Worm (Caenorhabditis elegans) whole organism, L3 larva: ENCODE data around the gene lys-5.

ENCODE experiments used
- ama-1 ChIP-seq: fragments of 150-350 bp; optimal IDR thresholded peaks from 2 replicates; lab custom pipeline; 2018
- ceh-82 ChIP-seq: fragments of 150-350 bp; optimal IDR thresholded peaks from 2 replicates; lab custom pipeline; 2014; ENCODE audit warnings: missing biosample characterization, missing genetic modification characterization
- egl-27 ChIP-seq: sonication (generic microtip); optimal IDR thresholded peaks from 4 replicates; lab custom pipeline; 2017; ENCODE audit warnings: missing biosample characterization, missing genetic modification reagents, missing genetic modification characterization
- egl-5 ChIP-seq: fragments of 150-350 bp; optimal IDR thresholded peaks from 2 replicates; lab custom pipeline; 2017; ENCODE audit warnings: missing biosample characterization, missing genetic modification reagents, missing genetic modification characterization, inconsistent platforms
- elt-2 ChIP-seq: sonication (generic microtip); optimal IDR thresholded peaks from 2 replicates; lab custom pipeline; 2016; ENCODE audit warnings: missing genetic modification reagents, mild to moderate bottlenecking, missing genetic modification characterization, missing compliant biosample characterization
- elt-3 ChIP-seq, 3 experiments: fragments of 150-350 bp in 1 of 3; sonication (generic microtip) in 2 of 3; optimal IDR thresholded peaks; 2 replicates in 2 of 3; 4 replicates in 1 of 3; lab custom pipeline; 2014 to 2017; ENCODE audit warnings: missing biosample characterization in 3 of 3, missing genetic modification characterization in 3 of 3
- eor-1 ChIP-seq, 2 experiments: fragments of 150-350 bp; optimal IDR thresholded peaks; 2 replicates each; lab custom pipeline; 2014 to 2018; ENCODE audit warnings: missing biosample characterization in 2 of 2, missing genetic modification characterization in 2 of 2
- fkh-2 ChIP-seq: fragments of 150-350 bp; optimal IDR thresholded peaks from 2 replicates; lab custom pipeline; 2014; ENCODE audit warnings: missing biosample characterization, missing genetic modification reagents, missing genetic modification characterization
- fos-1 ChIP-seq: fragments of 150-350 bp; optimal IDR thresholded peaks from 2 replicates; lab custom pipeline; 2014; ENCODE audit warnings: missing biosample characterization, missing genetic modification characterization
- hmg-11 ChIP-seq: sonication (generic microtip); optimal IDR thresholded peaks from 2 replicates; lab custom pipeline; 2016; ENCODE audit warnings: missing genetic modification characterization, missing compliant biosample characterization
- jun-1 ChIP-seq: fragments of 150-350 bp; optimal IDR thresholded peaks from 2 replicates; lab custom pipeline; 2014; ENCODE audit warnings: missing biosample characterization, missing genetic modification reagents, missing genetic modification characterization
- lin-15B ChIP-seq: fragments of 150-350 bp; optimal IDR thresholded peaks from 2 replicates; lab custom pipeline; 2014; ENCODE audit warnings: missing biosample characterization, missing genetic modification characterization
- lin-39 ChIP-seq: fragments of 150-350 bp; optimal IDR thresholded peaks from 2 replicates; lab custom pipeline; 2018; ENCODE audit warnings: missing biosample characterization, missing genetic modification reagents, missing genetic modification characterization
- mdl-1 ChIP-seq: fragments of 150-350 bp; optimal IDR thresholded peaks from 2 replicates; lab custom pipeline; 2014; ENCODE audit warnings: missing biosample characterization, missing genetic modification characterization
- mml-1 ChIP-seq: fragments of 150-350 bp; sonication (generic microtip); optimal IDR thresholded peaks from 3 replicates; lab custom pipeline; 2014; ENCODE audit warnings: missing biosample characterization, missing genetic modification characterization
- nfya-1 ChIP-seq: sonication (generic microtip); optimal IDR thresholded peaks from 2 replicates; lab custom pipeline; 2017; ENCODE audit warnings: missing genetic modification characterization, mild to moderate bottlenecking, missing compliant biosample characterization, antibody characterized with exemption, moderate library complexity; ENCODE audit not compliant: insufficient read depth
- nhr-11 ChIP-seq: fragments of 150-350 bp; optimal IDR thresholded peaks from 2 replicates; lab custom pipeline; 2014; ENCODE audit warnings: missing biosample characterization, missing genetic modification characterization
- nhr-12 ChIP-seq: fragments of 150-350 bp; optimal IDR thresholded peaks from 2 replicates; lab custom pipeline; 2014; ENCODE audit warnings: missing biosample characterization, missing genetic modification characterization
- nhr-237 ChIP-seq: fragments of 150-350 bp; optimal IDR thresholded peaks from 2 replicates; lab custom pipeline; 2014; ENCODE audit warnings: missing biosample characterization, missing genetic modification characterization
- nhr-43 ChIP-seq: sonication (generic microtip); optimal IDR thresholded peaks from 2 replicates; lab custom pipeline; 2016; ENCODE audit warnings: mild to moderate bottlenecking, missing genetic modification characterization, missing compliant biosample characterization; ENCODE audit not compliant: poor library complexity, severe bottlenecking
- nhr-76 ChIP-seq: fragments of 150-350 bp; sonication (generic microtip); optimal IDR thresholded peaks from 5 replicates; lab custom pipeline; 2014; ENCODE audit warnings: missing biosample characterization, missing genetic modification characterization
- pha-4 ChIP-seq: fragments of 150-350 bp; optimal IDR thresholded peaks from 2 replicates; lab custom pipeline; 2014; ENCODE audit warnings: missing biosample characterization, missing genetic modification reagents, missing genetic modification characterization
- pqm-1 ChIP-seq: fragments of 150-350 bp; optimal IDR thresholded peaks from 2 replicates; lab custom pipeline; 2017; ENCODE audit warnings: missing biosample characterization, missing genetic modification characterization, inconsistent platforms
- snpc-4 ChIP-seq: fragments of 150-350 bp; optimal IDR thresholded peaks from 2 replicates; lab custom pipeline; 2014; ENCODE audit warnings: missing biosample characterization, missing genetic modification characterization
- tbx-2 ChIP-seq: sonication (generic microtip); optimal IDR thresholded peaks from 2 replicates; lab custom pipeline; 2016; ENCODE audit warnings: mild to moderate bottlenecking, missing genetic modification characterization, missing compliant biosample characterization
- unc-39 ChIP-seq: sonication (generic microtip); optimal IDR thresholded peaks from 4 replicates; lab custom pipeline; 2017; ENCODE audit warnings: missing biosample characterization, missing genetic modification characterization
- unc-62 ChIP-seq: fragments of 150-350 bp; sonication (generic microtip); optimal IDR thresholded peaks from 4 replicates; lab custom pipeline; 2014; ENCODE audit warnings: missing biosample characterization, missing genetic modification reagents, missing genetic modification characterization
- zag-1 ChIP-seq: fragments of 150-350 bp; optimal IDR thresholded peaks from 2 replicates; lab custom pipeline; 2014; ENCODE audit warnings: missing biosample characterization, missing genetic modification characterization
- ztf-11 ChIP-seq: fragments of 150-350 bp; optimal IDR thresholded peaks from 2 replicates; lab custom pipeline; 2014; ENCODE audit warnings: missing biosample characterization, missing genetic modification characterization
- ztf-4 ChIP-seq: fragments of 150-350 bp; optimal IDR thresholded peaks from 2 replicates; lab custom pipeline; 2014; ENCODE audit warnings: missing biosample characterization, missing genetic modification characterization

The lys-5 gene

DNA sequence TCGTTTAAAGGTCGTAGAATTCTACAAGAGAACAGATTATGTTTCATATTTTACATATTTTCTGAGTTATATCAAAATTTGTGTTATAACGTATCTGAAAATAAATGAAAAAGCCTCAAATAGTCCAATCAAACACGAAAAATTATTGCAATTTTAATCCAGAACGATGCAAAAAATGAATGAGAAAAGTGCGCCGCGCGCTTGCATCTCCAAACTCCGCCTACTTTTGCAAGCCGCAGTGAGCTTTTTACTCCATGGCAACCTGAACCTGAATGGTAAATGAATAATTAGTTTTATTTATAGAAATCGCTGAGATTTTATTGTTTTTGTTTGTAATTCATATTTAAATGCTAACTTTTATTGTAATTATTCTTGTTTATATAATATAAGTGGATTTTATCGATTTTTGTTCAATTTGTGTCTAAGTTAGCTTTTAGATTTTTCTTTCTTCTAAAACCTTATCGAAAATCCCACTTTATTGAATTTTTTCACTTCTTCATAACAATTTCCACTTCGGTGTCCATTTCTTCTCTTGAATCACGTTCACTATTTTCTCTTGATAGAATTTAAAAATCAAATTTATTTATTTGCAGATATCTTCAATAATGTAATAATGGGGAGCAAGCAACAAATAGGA, 30.9 kb upstream of the lys-5 start, which contains the start of gene ZK809.5:
ZK809.5 (plus strand) TSS at position 587 of the 637 bp plus-strand sequence.
- TF ChIP-seq nfya-1 (peak; percentile 20), nhr-12 (no peak), hmg-11 (tag; lab: Kevin White, UChicago) (peak; percentile 34)

ce11 chrIV:11655370-11655769, 30.0 kb upstream of the lys-5 start, which contains the start of gene ent-1:
Gene ent-1, minus strand, starts transcription at chrIV:11655470.
- TF ChIP-seq nhr-237 (no peak), mdl-1 (tag; lab: Kevin White, UChicago) (no peak), nhr-11 (tag; lab: Kevin White, UChicago) (no peak), lin-15B (no peak), nhr-43 (tag; lab: Kevin White, UChicago) (no peak), ztf-4 (no peak)

DNA sequence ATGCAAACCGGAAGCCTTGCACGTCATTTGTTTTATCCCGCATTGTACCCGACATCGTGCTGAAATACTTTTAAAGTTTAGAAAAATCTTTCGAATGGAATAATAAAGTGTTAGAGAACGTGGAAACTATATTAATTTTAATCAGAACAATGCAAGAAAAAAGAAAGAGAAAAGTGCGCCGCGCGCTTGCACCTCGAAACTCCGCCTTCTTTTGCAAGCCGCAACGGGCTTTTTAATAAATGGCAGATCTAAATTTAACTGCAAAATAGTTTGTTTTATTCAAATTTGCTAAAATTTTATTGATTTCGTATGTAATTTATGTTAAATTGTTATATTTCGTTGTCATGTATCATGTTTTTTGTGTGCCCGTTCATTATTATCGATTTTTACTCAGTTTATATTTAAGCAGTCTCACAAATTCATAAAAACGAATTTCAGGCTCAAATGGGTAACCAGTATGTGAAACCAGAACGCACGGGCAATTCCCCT, 26.6 kb upstream of the lys-5 start, which contains the start of the genes acl-3 and ndub-6:
acl-3 (minus strand) TSS at position 59 of the 489 bp plus-strand sequence.
ndub-6 (plus strand) TSS at position 439 of the 489 bp plus-strand sequence.
- TF ChIP-seq fos-1 (no peak), nhr-237 (no peak), pha-4 (tag; lab: Kevin White, UChicago) (peak; percentile 16)

ce11 chrIV:11650344-11650743, 25.0 kb upstream of the lys-5 start:
- no peak for TF ChIP-seq mdl-1 (tag; lab: Kevin White, UChicago)
- TF ChIP-seq ama-1 (lab: Kevin White, UChicago): no peak
- no peak for TF ChIP-seq unc-62
- no peak for TF ChIP-seq fkh-2
- TF ChIP-seq egl-27: no peak
- TF ChIP-seq elt-3 (tag; optimal IDR thresholded peaks at IDR 0.05; lab: Kevin White, UChicago): no peak
- TF ChIP-seq nhr-76 (tag; lab: Kevin White, UChicago): no peak
- TF ChIP-seq lin-39: no peak
- TF ChIP-seq eor-1 (tag; optimal IDR thresholded peaks at IDR 0.05; lab: Kevin White, UChicago): no peak
- no peak for TF ChIP-seq ceh-82 (tag; lab: Kevin White, UChicago)
- no peak for TF ChIP-seq nfya-1
- no peak for TF ChIP-seq mml-1 (tag; lab: Kevin White, UChicago)
- TF ChIP-seq snpc-4: no peak
- TF ChIP-seq nhr-237: no peak

DNA sequence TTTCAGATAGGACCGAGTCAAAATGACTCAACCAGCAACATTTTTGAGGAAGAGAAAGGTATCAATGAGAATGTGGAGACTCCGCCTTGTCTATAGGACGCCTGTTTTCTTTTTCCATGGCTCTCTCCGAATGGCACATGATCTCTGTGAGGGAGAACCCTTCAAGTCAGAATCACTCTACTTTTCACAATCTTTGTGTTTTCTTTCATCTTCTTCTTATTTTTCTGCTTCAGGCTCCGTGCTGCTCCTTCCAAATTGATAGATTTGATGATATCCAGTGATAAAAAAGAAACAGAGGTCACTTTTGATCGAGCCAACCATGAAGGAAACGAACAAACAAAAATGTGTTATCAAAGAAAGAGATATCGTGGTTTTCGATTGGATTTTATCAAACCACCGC, 23.6 kb upstream of the lys-5 start, which contains the start of gene ZK809.8:
ZK809.8 (minus strand) TSS at position 34 of the 400 bp plus-strand sequence.
- no peak for TF ChIP-seq nhr-12
- no peak for TF ChIP-seq pqm-1 (tag; lab: Kevin White, UChicago)
- no peak for TF ChIP-seq nhr-237
- TF ChIP-seq hmg-11 (tag; lab: Kevin White, UChicago): no peak
- no peak for TF ChIP-seq ama-1 (lab: Kevin White, UChicago)
- no peak for TF ChIP-seq nhr-76 (tag; lab: Kevin White, UChicago)
- no peak for TF ChIP-seq tbx-2 (tag; lab: Kevin White, UChicago)
- TF ChIP-seq fos-1: no peak
- no peak for TF ChIP-seq unc-39 (tag; lab: Kevin White, UChicago)
- TF ChIP-seq ztf-11: no peak
- peak; percentile 12 for TF ChIP-seq nhr-11 (tag; lab: Kevin White, UChicago)
- TF ChIP-seq ceh-82 (tag; lab: Kevin White, UChicago): no peak
- peak; percentile 2 for TF ChIP-seq nfya-1
- TF ChIP-seq, all 47 proteins: peak for 2

ce11 chrIV:11646908-11647307, 21.5 kb upstream of the lys-5 start:
- TF ChIP-seq nhr-11 (tag; lab: Kevin White, UChicago) (no peak), jun-1 (tag; lab: Kevin White, UChicago) (no peak), egl-5 (tag; lab: Kevin White, UChicago) (peak; percentile 62)
- TF ChIP-seq, all 47 proteins: peak for 1

- peak; percentile 26 for TF ChIP-seq nhr-11 (tag; lab: Kevin White, UChicago)
- peak; percentile 14 for TF ChIP-seq ama-1 (lab: Kevin White, UChicago)
- TF ChIP-seq ceh-82 (tag; lab: Kevin White, UChicago): no peak
- no peak for TF ChIP-seq zag-1
- peak; percentile 39 for TF ChIP-seq egl-5 (tag; lab: Kevin White, UChicago)
- TF ChIP-seq elt-2 (tag; lab: Kevin White, UChicago): peak; percentile 3
Observed at ce11 chrIV:11645354-11645753, 20.0 kb upstream of the lys-5 start.
